Worm (Caenorhabditis elegans) whole organism, young adult: Measurements from ENCODE around the gene K03H1.7.

ENCODE experiments used
- B0019.2 ChIP-seq: fragments of 200-800 bp; sonication (Bioruptor generic); conservative IDR thresholded peaks from 2 replicates; pipeline ENCODE4 v1.3.6; 2022; ENCODE audit warnings: missing genetic modification reagents, missing genetic modification characterization, missing compliant biosample characterization
- B0035.1 ChIP-seq: sonication (generic microtip); optimal IDR thresholded peaks from 2 replicates; lab custom pipeline; 2016; ENCODE audit warnings: missing genetic modification characterization, mild to moderate bottlenecking, missing compliant biosample characterization, missing genotype, missing genetic modification reagents
- C06A6.2 ChIP-seq: fragments of 200-800 bp; sonication (Bioruptor generic); conservative IDR thresholded peaks from 2 replicates; pipeline ENCODE4 v1.3.6; 2022; ENCODE audit warnings: missing genetic modification characterization, missing compliant biosample characterization
- F23B12.7 ChIP-seq: sonication (generic microtip); optimal IDR thresholded peaks from 2 replicates; lab custom pipeline; 2017; ENCODE audit warnings: missing genetic modification characterization, mild to moderate bottlenecking, missing compliant biosample characterization, antibody characterized with exemption, moderate library complexity; ENCODE audit not compliant: insufficient read depth
- F49E8.2 ChIP-seq: sonication (generic microtip); optimal IDR thresholded peaks from 3 replicates; lab custom pipeline; 2017; ENCODE audit warnings: missing genetic modification characterization, mild to moderate bottlenecking, missing compliant biosample characterization, antibody characterized with exemption, moderate library complexity; ENCODE audit not compliant: insufficient read depth
- K12H6.12 ChIP-seq: fragments of 200-800 bp; sonication (Bioruptor generic); optimal IDR thresholded peaks from 2 replicates; lab custom pipeline; 2018; ENCODE audit warnings: mild to moderate bottlenecking, missing genetic modification characterization, missing compliant biosample characterization
- ceh-40 ChIP-seq: fragments of 200-800 bp; sonication (Bioruptor generic); IDR thresholded peaks from 2 replicates; pipeline ENCODE4 v1.3.6; 2022; ENCODE audit warnings: missing genetic modification characterization, missing compliant biosample characterization
- hmg-20 ChIP-seq: fragments of 200-800 bp; sonication (Bioruptor generic); IDR thresholded peaks from 2 replicates; pipeline ENCODE4 v1.3.6; 2022; ENCODE audit warnings: missing genetic modification reagents, missing genetic modification characterization, missing compliant biosample characterization
- nhr-179 ChIP-seq: sonication (generic microtip); optimal IDR thresholded peaks from 2 replicates; lab custom pipeline; 2016; ENCODE audit warnings: mild to moderate bottlenecking, missing genetic modification characterization, missing compliant biosample characterization
- sdz-38 ChIP-seq: sonication (generic microtip); optimal IDR thresholded peaks from 2 replicates; lab custom pipeline; 2016; ENCODE audit warnings: missing genotype, missing genetic modification characterization, missing compliant biosample characterization

DNA sequence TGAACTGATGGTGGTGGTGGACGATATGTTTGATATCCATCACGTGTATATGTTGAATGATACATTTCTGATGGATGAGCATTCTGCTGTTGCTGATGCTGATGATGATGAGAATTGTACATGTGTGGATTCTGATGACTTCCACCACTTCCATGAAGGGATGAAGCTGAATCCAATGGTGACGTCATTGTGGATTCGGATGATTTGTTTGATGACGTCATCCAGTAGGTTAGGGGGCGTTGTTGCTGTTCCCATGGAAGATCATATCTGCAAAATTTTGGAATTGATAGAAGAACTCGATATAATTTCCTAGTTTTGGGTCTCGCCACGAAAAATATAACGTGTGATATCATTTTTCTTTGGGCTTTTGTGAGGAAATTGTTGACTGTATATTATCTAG, 16.2 kb downstream of the K03H1.7 start:
- TF ChIP-seq sdz-38 (tag; lab: Kevin White, UChicago) (no peak), nhr-179 (tag; lab: Kevin White, UChicago) (no peak), B0035.1 (tag; lab: Kevin White, UChicago) (no peak), B0019.2 (GFP tag; lab: Robert Waterston, UW) (no peak), F49E8.2 (tag; lab: Kevin White, UChicago) (no peak), ceh-40 (GFP tag; lab: Robert Waterston, UW) (no peak), hmg-20 (no peak), C06A6.2 (no peak), K12H6.12 (tag; lab: Kevin White, UChicago) (no peak), F23B12.7 (tag; lab: Kevin White, UChicago) (no peak)
